Fruit fly (Drosophila melanogaster): ENCODE data around the gene RFeSP.

The RFeSP gene

DNA sequence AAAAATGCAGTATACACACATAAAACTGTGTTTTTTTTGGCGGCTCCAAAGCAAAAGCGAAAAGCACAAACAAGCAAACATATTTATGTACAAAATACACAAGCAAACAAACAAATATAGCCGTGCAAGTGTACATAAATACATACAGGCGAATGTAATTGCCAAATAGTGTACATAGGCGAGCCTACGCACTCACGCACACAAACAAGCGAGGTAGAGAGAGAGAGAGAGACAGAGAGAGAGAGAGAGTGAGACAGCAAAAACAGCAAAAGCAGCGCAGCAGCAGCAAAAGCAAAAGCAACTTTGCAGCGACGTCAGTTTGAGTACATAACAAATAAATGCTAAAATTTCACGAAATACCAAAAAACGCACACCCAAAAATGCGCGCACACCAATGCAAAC, 34.7 kb upstream of the RFeSP start (continued):
- peak; percentile 61 for TF ChIP-seq CG9609 (GFP tag; optimal IDR thresholded peaks at IDR 0.05)
- no peak for TF ChIP-seq Bgb (GFP tag; IDR thresholded peaks at IDR 0.05; ENCODE audit: partially characterized antibody)
- peak; percentile 52 for TF ChIP-seq CG4282 (GFP tag; optimal IDR thresholded peaks at IDR 0.05)
- no peak for TF ChIP-seq Kr (GFP tag; optimal IDR thresholded peaks at IDR 0.05)
- TF ChIP-seq zen (tag; optimal IDR thresholded peaks at IDR 0.05) = peak; percentile 44
- peak; percentile 93 for TF ChIP-seq CG12236 (GFP tag; optimal IDR thresholded peaks at IDR 0.05)
- TF ChIP-seq gsb (GFP tag; IDR thresholded peaks at IDR 0.05) = peak; percentile 13; the same call in 1 of the 2 replicates
- peak; percentile 50 for TF ChIP-seq CG4617 (GFP tag; optimal IDR thresholded peaks at IDR 0.05; ENCODE audit: borderline replicate concordance)
- TF ChIP-seq sc (optimal IDR thresholded peaks at IDR 0.05) = no peak
- peak; percentile 89 for TF ChIP-seq sc (GFP tag; optimal IDR thresholded peaks at IDR 0.05)
- peak; percentile 45 for TF ChIP-seq CG10979 (tag; optimal IDR thresholded peaks at IDR 0.05)
- TF ChIP-seq BtbVII (GFP tag; optimal IDR thresholded peaks at IDR 0.05) = peak; percentile 71
- peak; percentile 23; the same call in 1 of the 2 replicates for TF ChIP-seq CG32532 (GFP tag; IDR thresholded peaks at IDR 0.05)
- no peak for TF ChIP-seq CG14667 (GFP tag; IDR thresholded peaks at IDR 0.05)
- TF ChIP-seq eyg (GFP tag; optimal IDR thresholded peaks at IDR 0.05) = peak; percentile 91
- TF ChIP-seq ro (GFP tag; IDR thresholded peaks at IDR 0.05) = no peak
- TF ChIP-seq CG8281 (tag; optimal IDR thresholded peaks at IDR 0.05) = peak; percentile 75
- peak; percentile 57 for TF ChIP-seq CG33557 (GFP tag; optimal IDR thresholded peaks at IDR 0.05)
- TF ChIP-seq oc (tag; optimal IDR thresholded peaks at IDR 0.05) = peak; percentile 88
- TF ChIP-seq Xbp1 (GFP tag; optimal IDR thresholded peaks at IDR 0.05) = no peak
- TF ChIP-seq CG17385 (GFP tag; optimal IDR thresholded peaks at IDR 0.05) = peak; percentile 54
- TF ChIP-seq CG16813 (GFP tag; IDR thresholded peaks at IDR 0.05; ENCODE audit: partially characterized antibody) = no peak
- peak; percentile 73 for TF ChIP-seq Bdp1 (GFP tag; optimal IDR thresholded peaks at IDR 0.05)
- TF ChIP-seq Abd-B (GFP tag; optimal IDR thresholded peaks at IDR 0.05) = no peak
- TF ChIP-seq CG34224 (GFP tag; IDR thresholded peaks at IDR 0.05; ENCODE audit: partially characterized antibody) = no peak
- TF ChIP-seq Aef1 (GFP tag; IDR thresholded peaks at IDR 0.05) = peak; percentile 31; the same call in 2 of the 3 replicates
- no peak for TF ChIP-seq knrl (GFP tag; IDR thresholded peaks at IDR 0.05; ENCODE audit: partially characterized antibody)
- peak; percentile 48; the same call in 1 of the 3 replicates for TF ChIP-seq B-H1 (GFP tag; IDR thresholded peaks at IDR 0.05)
- TF ChIP-seq nmo (GFP tag; optimal IDR thresholded peaks at IDR 0.05) = peak; percentile 30
- peak; percentile 90 for TF ChIP-seq bab2 (GFP tag; optimal IDR thresholded peaks at IDR 0.05)
- peak; percentile 99 for TF ChIP-seq sens (GFP tag)
- peak; percentile 80 for TF ChIP-seq ewg (GFP tag; optimal IDR thresholded peaks at IDR 0.05)
- TF ChIP-seq CG3163 (GFP tag; optimal IDR thresholded peaks at IDR 0.05) = peak; percentile 53
- no peak for TF ChIP-seq unc-4 (GFP tag; IDR thresholded peaks at IDR 0.05; ENCODE audit: partially characterized antibody)
- TF ChIP-seq tgo (GFP tag; IDR thresholded peaks at IDR 0.05) = peak; percentile 42; the same call in 2 of the 3 replicates
- TF ChIP-seq pho (GFP tag; optimal IDR thresholded peaks at IDR 0.05) = no peak
- TF ChIP-seq dati (GFP tag; IDR thresholded peaks at IDR 0.05) = 0 out of 2 replicates have a peak, but pooled peaks have one; percentile 40
- no peak for TF ChIP-seq Gsc (GFP tag; IDR thresholded peaks at IDR 0.05)
- peak; percentile 95 for TF ChIP-seq CG1603 (tag; optimal IDR thresholded peaks at IDR 0.05)
- TF ChIP-seq tio (GFP tag; optimal IDR thresholded peaks at IDR 0.05) = peak; percentile 71
- no peak for TF ChIP-seq gt (GFP tag; IDR thresholded peaks at IDR 0.05)
- TF ChIP-seq Vsx1 (GFP tag; optimal IDR thresholded peaks at IDR 0.05) = peak; percentile 95
- TF ChIP-seq CG12769 (tag; optimal IDR thresholded peaks at IDR 0.05) = peak; percentile 84
- no peak for TF ChIP-seq crol (GFP tag; IDR thresholded peaks at IDR 0.05)
- peak; percentile 74 for TF ChIP-seq CG15696 (tag; optimal IDR thresholded peaks at IDR 0.05)
- peak; percentile 57 for TF ChIP-seq Dad (GFP tag; optimal IDR thresholded peaks at IDR 0.05)
- TF ChIP-seq CG2120 (GFP tag; optimal IDR thresholded peaks at IDR 0.05) = no peak
- TF ChIP-seq CG13123 (GFP tag; optimal IDR thresholded peaks at IDR 0.05) = peak; percentile 84
- peak; percentile 76 for TF ChIP-seq zfh1 (GFP tag; IDR thresholded peaks at IDR 0.05)
- TF ChIP-seq CG3407 (GFP tag; optimal IDR thresholded peaks at IDR 0.05) = peak; percentile 94
- no peak for TF ChIP-seq sisA (GFP tag; IDR thresholded peaks at IDR 0.05)

Measured in whole organism, embryonic.